Worm (Caenorhabditis elegans): ENCODE results near the gene dars-1.

Gene dars-1

ce11 chrIII:9501072-9501471 lies 10.1 kb upstream of the dars-1 start:
- TF ChIP-seq lin-35 (GFP tag; optimal IDR thresholded peaks at IDR 0.05) (no peak), Y116A8C.19 (tag; optimal IDR thresholded peaks at IDR 0.05; ENCODE audit: borderline replicate concordance) (no peak), sox-4 (tag; optimal IDR thresholded peaks at IDR 0.05) (no peak), ets-5 (GFP tag; IDR thresholded peaks at IDR 0.05) (no peak), nhr-19 (GFP tag; conservative IDR thresholded peaks at IDR 0.05) (peak; percentile 8; the same call in 1 of the 2 replicates), nhr-47 (tag; optimal IDR thresholded peaks at IDR 0.05) (peak; percentile 21), hlh-17 (GFP tag; optimal IDR thresholded peaks at IDR 0.05; ENCODE audit: borderline replicate concordance) (no peak), unc-30 (tag; optimal IDR thresholded peaks at IDR 0.05) (no peak), vab-15 (tag; optimal IDR thresholded peaks at IDR 0.05) (no peak), nhr-71 (tag; optimal IDR thresholded peaks at IDR 0.05) (peak; percentile 56), lin-14 (GFP tag; optimal IDR thresholded peaks at IDR 0.05) (peak; percentile 59), swsn-7 (tag; optimal IDR thresholded peaks at IDR 0.05) (peak; percentile 16), grh-1 (GFP tag; IDR thresholded peaks at IDR 0.05) (no peak), pqm-1 (tag; optimal IDR thresholded peaks at IDR 0.05) (no peak), blmp-1 (tag; optimal IDR thresholded peaks at IDR 0.05) (no peak), dsc-1 (tag; optimal IDR thresholded peaks at IDR 0.05) (no peak), F16B12.6 (tag; optimal IDR thresholded peaks at IDR 0.05) (no peak), fos-1 (tag; optimal IDR thresholded peaks at IDR 0.05) (no peak), nhr-28 (tag; optimal IDR thresholded peaks at IDR 0.05) (no peak), lsy-2 (tag; optimal IDR thresholded peaks at IDR 0.05) (peak; percentile 31 to 35), ces-1 (GFP tag; optimal IDR thresholded peaks at IDR 0.05) (no peak), elt-2 (tag; optimal IDR thresholded peaks at IDR 0.05) (no peak), jun-1 (tag; optimal IDR thresholded peaks at IDR 0.05) (no peak), hlh-4 (tag; optimal IDR thresholded peaks at IDR 0.05) (no peak), ama-1 (optimal IDR thresholded peaks at IDR 0.05) (no peak), mep-1 (tag; optimal IDR thresholded peaks at IDR 0.05) (no peak), nhr-77 (tag; optimal IDR thresholded peaks at IDR 0.05) (no peak), elt-3 (tag; optimal IDR thresholded peaks at IDR 0.05) (no peak), lin-39 (tag; optimal IDR thresholded peaks at IDR 0.05) (peak; percentile 52), zag-1 (tag; optimal IDR thresholded peaks at IDR 0.05) (no peak), fkh-8 (tag; optimal IDR thresholded peaks at IDR 0.05) (peak; percentile 11), pag-3 (tag; optimal IDR thresholded peaks at IDR 0.05; ENCODE audit: borderline replicate concordance, insufficient read depth) (no peak), nhr-85 (tag) (peak; percentile 38), sup-37 (GFP tag; optimal IDR thresholded peaks at IDR 0.05) (no peak), snu-23 (GFP tag; optimal IDR thresholded peaks at IDR 0.05) (no peak), pax-3 (tag; optimal IDR thresholded peaks at IDR 0.05) (no peak), hpl-2 (GFP tag; optimal IDR thresholded peaks at IDR 0.05) (no peak), unc-86 (tag; optimal IDR thresholded peaks at IDR 0.05) (no peak)

- TF ChIP-seq zip-4 (GFP tag; optimal IDR thresholded peaks at IDR 0.05): no peak
- TF ChIP-seq rnt-1 (tag; optimal IDR thresholded peaks at IDR 0.05): no peak
- TF ChIP-seq blmp-1 (tag; optimal IDR thresholded peaks at IDR 0.05): peak; percentile 84
- TF ChIP-seq swsn-7 (tag; optimal IDR thresholded peaks at IDR 0.05): no peak
- TF ChIP-seq C34B4.2 (tag; optimal IDR thresholded peaks at IDR 0.05): no peak
- peak; percentile 63 for TF ChIP-seq mep-1 (tag; optimal IDR thresholded peaks at IDR 0.05)
- TF ChIP-seq lsy-2 (tag; optimal IDR thresholded peaks at IDR 0.05): peak in 1 of 2 experiments; percentile 57
- TF ChIP-seq tlp-1 (tag; optimal IDR thresholded peaks at IDR 0.05): no peak
- no peak for TF ChIP-seq xbp-1 (tag; optimal IDR thresholded peaks at IDR 0.05)
- peak in 1 of 2 experiments; percentile 77 for TF ChIP-seq lin-35 (GFP tag; optimal IDR thresholded peaks at IDR 0.05)
- TF ChIP-seq Y116A8C.19 (tag; optimal IDR thresholded peaks at IDR 0.05; ENCODE audit: borderline replicate concordance): no peak
- no peak for TF ChIP-seq C16A3.4 (tag; optimal IDR thresholded peaks at IDR 0.05)
- TF ChIP-seq pqm-1 (tag; optimal IDR thresholded peaks at IDR 0.05): no peak
- no peak for TF ChIP-seq unc-30 (tag; optimal IDR thresholded peaks at IDR 0.05)
- no peak for TF ChIP-seq ceh-90 (tag; optimal IDR thresholded peaks at IDR 0.05)
- peak; percentile 85 for TF ChIP-seq nhr-85 (tag)
- no peak for TF ChIP-seq ztf-4 (tag; optimal IDR thresholded peaks at IDR 0.05)
- no peak for TF ChIP-seq zag-1 (tag; optimal IDR thresholded peaks at IDR 0.05)
- no peak for TF ChIP-seq mef-2 (tag; optimal IDR thresholded peaks at IDR 0.05)
- TF ChIP-seq efl-3 (GFP tag; optimal IDR thresholded peaks at IDR 0.05): no peak
- TF ChIP-seq snpc-4 (tag; optimal IDR thresholded peaks at IDR 0.05): no peak
- no peak for TF ChIP-seq unc-86 (tag; optimal IDR thresholded peaks at IDR 0.05)
- no peak for TF ChIP-seq elt-2 (tag; optimal IDR thresholded peaks at IDR 0.05)
- TF ChIP-seq alr-1 (tag; optimal IDR thresholded peaks at IDR 0.05; ENCODE audit: borderline replicate concordance): no peak
- no peak for TF ChIP-seq unc-130 (tag; optimal IDR thresholded peaks at IDR 0.05)
- no peak for TF ChIP-seq mab-9 (GFP tag; IDR thresholded peaks at IDR 0.05)
- TF ChIP-seq nhr-20 (tag; optimal IDR thresholded peaks at IDR 0.05): peak; percentile 64
Measured at ce11 chrIII:9500267-9500666, 9.3 kb upstream of the dars-1 start, which contains the start of gene sod-4. Gene sod-4, minus strand, starts transcription at chrIII:9500375.
